Worm (Caenorhabditis elegans) whole organism, L1 larva: ENCODE data around the gene T23F11.4.

Source experiments
- C04F5.9 ChIP-seq: sonication (generic microtip); optimal IDR thresholded peaks from 2 replicates; lab custom pipeline; 2016; ENCODE audit warnings: missing genetic modification characterization, missing compliant biosample characterization
- C16A3.4 ChIP-seq: fragments of 150-350 bp; optimal IDR thresholded peaks from 2 replicates; lab custom pipeline; 2014; ENCODE audit warnings: missing biosample characterization, missing genetic modification characterization
- C34B4.2 ChIP-seq: sonication (generic microtip); optimal IDR thresholded peaks from 2 replicates; lab custom pipeline; 2017; ENCODE audit warnings: mild to moderate bottlenecking, missing genetic modification characterization, missing compliant biosample characterization
- aha-1 ChIP-seq: fragments of 150-350 bp; optimal IDR thresholded peaks from 2 replicates; lab custom pipeline; 2014; ENCODE audit warnings: missing biosample characterization, missing genetic modification characterization
- alr-1 ChIP-seq: fragments of 200-800 bp; sonication (Bioruptor generic); optimal IDR thresholded peaks from 2 replicates; lab custom pipeline; 2018; ENCODE audit warnings: borderline replicate concordance, mild to moderate bottlenecking, missing genetic modification characterization, missing compliant biosample characterization
- ama-1 ChIP-seq: fragments of 150-350 bp; optimal IDR thresholded peaks from 2 replicates; lab custom pipeline; 2014
- ceh-63 ChIP-seq: fragments of 200-800 bp; sonication (Bioruptor generic); optimal IDR thresholded peaks from 2 replicates; lab custom pipeline; 2018; ENCODE audit warnings: mild to moderate bottlenecking, missing genetic modification characterization, missing compliant biosample characterization
- dsc-1 ChIP-seq: sonication (generic microtip); optimal IDR thresholded peaks from 2 replicates; lab custom pipeline; 2016; ENCODE audit warnings: mild to moderate bottlenecking, missing genetic modification characterization, missing compliant biosample characterization
- efl-1 ChIP-seq, 4 experiments: fragments of 150-350 bp; optimal IDR thresholded peaks in 3 of 4; peaks in 1 of 4; 1 replicate in 1 of 4; 2 replicates in 3 of 4; lab custom pipeline; 2014; ENCODE audit warnings: missing biosample characterization in 2 of 4, missing genetic modification characterization in 2 of 4, missing genetic modification reagents in 2 of 4
- efl-3 ChIP-seq: fragments of 200-800 bp; sonication (Bioruptor generic); optimal IDR thresholded peaks from 2 replicates; lab custom pipeline; 2018; ENCODE audit warnings: mild to moderate bottlenecking, missing genetic modification characterization, missing compliant biosample characterization
- egl-13 ChIP-seq: sonication (generic microtip); optimal IDR thresholded peaks from 2 replicates; lab custom pipeline; 2016; ENCODE audit warnings: missing genotype, missing genetic modification reagents, missing genetic modification characterization, missing compliant biosample characterization
- elt-2 ChIP-seq: sonication (generic microtip); optimal IDR thresholded peaks from 2 replicates; lab custom pipeline; 2016; ENCODE audit warnings: missing genetic modification characterization, mild to moderate bottlenecking, inconsistent platforms, missing compliant biosample characterization, missing genetic modification reagents
- fkh-10 ChIP-seq: sonication (generic microtip); optimal IDR thresholded peaks from 2 replicates; lab custom pipeline; 2017; ENCODE audit warnings: missing biosample characterization, missing genetic modification reagents, missing genetic modification characterization
- fkh-4 ChIP-seq: sonication (generic microtip); optimal IDR thresholded peaks from 2 replicates; lab custom pipeline; 2016; ENCODE audit warnings: missing compliant biosample characterization, missing genetic modification characterization, borderline replicate concordance
- fos-1 ChIP-seq: fragments of 150-350 bp; optimal IDR thresholded peaks from 2 replicates; lab custom pipeline; 2014; ENCODE audit warnings: missing biosample characterization, missing genetic modification characterization
- grh-1 ChIP-seq: fragments of 200-800 bp; sonication (Bioruptor generic); IDR thresholded peaks from 2 replicates; pipeline ENCODE4 v1.3.6; 2022; ENCODE audit warnings: missing genetic modification reagents, missing genetic modification characterization, missing compliant biosample characterization
- hlh-17 ChIP-seq: fragments of 200-800 bp; sonication (Bioruptor generic); optimal IDR thresholded peaks from 2 replicates; lab custom pipeline; 2018; ENCODE audit warnings: missing genetic modification characterization, mild to moderate bottlenecking, missing compliant biosample characterization, moderate library complexity, borderline replicate concordance
- jun-1 ChIP-seq: fragments of 150-350 bp; optimal IDR thresholded peaks from 2 replicates; lab custom pipeline; 2014; ENCODE audit warnings: missing biosample characterization, missing genetic modification reagents, missing genetic modification characterization
- lin-13 ChIP-seq: fragments of 150-350 bp; optimal IDR thresholded peaks from 2 replicates; lab custom pipeline; 2014; ENCODE audit warnings: missing biosample characterization, missing genetic modification reagents, missing genetic modification characterization
- lin-14 ChIP-seq: fragments of 200-800 bp; sonication (Bioruptor generic); optimal IDR thresholded peaks from 2 replicates; lab custom pipeline; 2018; ENCODE audit warnings: mild to moderate bottlenecking, missing genetic modification characterization, moderate library complexity, missing compliant biosample characterization
- lin-15B ChIP-seq: fragments of 150-350 bp; sonication (generic microtip); optimal IDR thresholded peaks from 3 replicates; lab custom pipeline; 2014; ENCODE audit warnings: missing biosample characterization, missing genetic modification characterization
- lin-35 ChIP-seq, 2 experiments: fragments of 150-350 bp; optimal IDR thresholded peaks; 2 replicates each; lab custom pipeline; 2014; ENCODE audit warnings: missing biosample characterization in 2 of 2, missing genetic modification characterization in 2 of 2, missing genetic modification reagents in 2 of 2
- lin-39 ChIP-seq: fragments of 150-350 bp; optimal IDR thresholded peaks from 2 replicates; lab custom pipeline; 2014; ENCODE audit warnings: missing biosample characterization, missing genetic modification reagents, missing genetic modification characterization
- lsy-2 ChIP-seq, 2 experiments: fragments of 150-350 bp; optimal IDR thresholded peaks; 2 replicates each; lab custom pipeline; 2014; ENCODE audit warnings: missing biosample characterization in 2 of 2, missing genetic modification characterization in 2 of 2
- mef-2 ChIP-seq: fragments of 150-350 bp; optimal IDR thresholded peaks from 2 replicates; lab custom pipeline; 2014; ENCODE audit warnings: missing biosample characterization, missing genetic modification characterization
- mep-1 ChIP-seq: fragments of 150-350 bp; optimal IDR thresholded peaks from 2 replicates; lab custom pipeline; 2014; ENCODE audit warnings: missing biosample characterization, missing genetic modification characterization
- nhr-12 ChIP-seq: sonication (generic microtip); optimal IDR thresholded peaks from 2 replicates; lab custom pipeline; 2017; ENCODE audit warnings: missing biosample characterization, missing genetic modification characterization
- nhr-76 ChIP-seq: sonication (generic microtip); optimal IDR thresholded peaks from 2 replicates; lab custom pipeline; 2017; ENCODE audit warnings: missing biosample characterization, missing genetic modification characterization
- nhr-77 ChIP-seq: fragments of 150-350 bp; optimal IDR thresholded peaks from 2 replicates; lab custom pipeline; 2014; ENCODE audit warnings: missing biosample characterization, missing genetic modification characterization
- nhr-85 ChIP-seq: sonication (generic microtip); peaks from one replicate; lab custom pipeline; 2016; ENCODE audit warnings: missing genetic modification characterization, inconsistent platforms, missing compliant biosample characterization
- nhr-90 ChIP-seq: sonication (generic microtip); optimal IDR thresholded peaks from 2 replicates; lab custom pipeline; 2016; ENCODE audit warnings: mild to moderate bottlenecking, missing genetic modification characterization, missing compliant biosample characterization; ENCODE audit not compliant: poor library complexity
- pag-3 ChIP-seq: sonication (generic microtip); optimal IDR thresholded peaks from 2 replicates; lab custom pipeline; 2017; ENCODE audit warnings: missing genetic modification characterization, mild to moderate bottlenecking, missing compliant biosample characterization, antibody characterized with exemption, borderline replicate concordance; ENCODE audit not compliant: insufficient read depth
- rnt-1 ChIP-seq: sonication (generic microtip); optimal IDR thresholded peaks from 2 replicates; lab custom pipeline; 2016; ENCODE audit warnings: mild to moderate bottlenecking, missing genetic modification characterization, moderate library complexity, missing compliant biosample characterization
- sptf-1 ChIP-seq: fragments of 150-350 bp; optimal IDR thresholded peaks from 2 replicates; lab custom pipeline; 2014; ENCODE audit warnings: missing biosample characterization, missing genetic modification characterization
- tbx-2 ChIP-seq: sonication (generic microtip); optimal IDR thresholded peaks from 2 replicates; lab custom pipeline; 2016; ENCODE audit warnings: missing genetic modification characterization, missing compliant biosample characterization
- tlp-1 ChIP-seq: fragments of 150-350 bp; optimal IDR thresholded peaks from 2 replicates; lab custom pipeline; 2014; ENCODE audit warnings: missing biosample characterization, missing genetic modification characterization
- unc-130 ChIP-seq: fragments of 150-350 bp; optimal IDR thresholded peaks from 2 replicates; lab custom pipeline; 2017; ENCODE audit warnings: missing biosample characterization, missing genetic modification characterization, inconsistent platforms
- unc-30 ChIP-seq: sonication (generic microtip); optimal IDR thresholded peaks from 2 replicates; lab custom pipeline; 2017; ENCODE audit warnings: missing biosample characterization, missing genetic modification characterization
- unc-62 ChIP-seq: fragments of 150-350 bp; optimal IDR thresholded peaks from 2 replicates; lab custom pipeline; 2014; ENCODE audit warnings: missing biosample characterization, missing genetic modification reagents, missing genetic modification characterization
- vab-15 ChIP-seq: sonication (generic microtip); optimal IDR thresholded peaks from 2 replicates; lab custom pipeline; 2017; ENCODE audit warnings: missing genotype, mild to moderate bottlenecking, missing genetic modification characterization, missing compliant biosample characterization
- xbp-1 ChIP-seq: sonication (generic microtip); optimal IDR thresholded peaks from 2 replicates; lab custom pipeline; 2016; ENCODE audit warnings: missing genetic modification characterization, missing compliant biosample characterization
- ztf-11 ChIP-seq, 2 experiments: sonication (generic microtip); optimal IDR thresholded peaks; 2 replicates each; lab custom pipeline; 2016 to 2017; ENCODE audit warnings: missing genetic modification characterization in 2 of 2, missing biosample characterization in 1 of 2, missing compliant biosample characterization in 1 of 2
- ztf-4 ChIP-seq: fragments of 150-350 bp; optimal IDR thresholded peaks from 2 replicates; lab custom pipeline; 2014; ENCODE audit warnings: missing biosample characterization, missing genetic modification characterization

The T23F11.4 gene

DNA sequence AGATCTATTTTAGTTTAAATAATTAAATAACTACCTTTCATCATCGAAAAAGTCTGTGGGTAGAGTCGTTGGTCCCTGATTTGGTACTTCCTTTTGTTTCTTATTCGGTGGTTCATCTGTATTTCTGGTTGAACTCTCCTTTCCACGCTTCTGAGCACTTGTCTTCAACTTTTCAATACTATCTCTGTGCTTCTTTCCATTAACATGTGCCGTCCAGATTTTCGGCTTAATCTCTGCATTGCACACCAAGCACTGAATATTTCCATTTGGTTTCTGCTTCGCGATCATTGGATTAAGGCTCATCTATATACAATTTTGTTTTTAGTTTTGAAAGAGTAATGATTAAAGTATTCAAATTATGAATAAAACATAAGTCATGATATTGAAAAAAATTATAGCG is 34.8 kb upstream of the T23F11.4 start, which contains the start of gene sel-13:
Gene sel-13 (minus strand): TSS at position 303 of the 400 bp plus-strand sequence.
- no peak for TF ChIP-seq mep-1
- no peak for TF ChIP-seq C34B4.2 (tag; lab: Kevin White, UChicago)
- no peak for TF ChIP-seq tlp-1
- TF ChIP-seq hlh-17: no peak

DNA sequence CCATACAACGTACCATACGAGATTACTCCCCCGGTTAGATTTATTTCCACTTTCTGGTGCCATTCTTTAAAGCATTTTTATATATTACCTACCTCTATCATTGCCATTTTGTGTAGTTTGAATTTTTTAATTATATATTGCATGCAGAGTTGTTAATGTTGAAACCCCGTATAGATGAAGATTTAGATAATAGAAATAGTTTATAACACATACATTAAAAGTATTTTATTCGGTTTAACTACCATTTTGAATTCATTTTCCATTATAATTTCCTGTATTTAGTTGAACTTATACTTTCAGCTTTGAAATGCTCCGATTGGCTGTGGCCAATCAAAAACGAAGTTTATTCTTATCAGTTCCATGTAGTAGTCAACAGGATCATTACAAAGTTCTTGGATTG is 32.6 kb upstream of the T23F11.4 start, which contains the start of gene dnj-18:
Gene dnj-18 (plus strand): TSS at position 301 of the 400 bp plus-strand sequence.
- TF ChIP-seq xbp-1 (no peak), rnt-1 (tag; lab: Kevin White, UChicago) (no peak), elt-2 (tag; lab: Kevin White, UChicago) (no peak), nhr-77 (tag; lab: Kevin White, UChicago) (no peak)
- TF ChIP-seq, all 84 proteins: peak for 0

DNA sequence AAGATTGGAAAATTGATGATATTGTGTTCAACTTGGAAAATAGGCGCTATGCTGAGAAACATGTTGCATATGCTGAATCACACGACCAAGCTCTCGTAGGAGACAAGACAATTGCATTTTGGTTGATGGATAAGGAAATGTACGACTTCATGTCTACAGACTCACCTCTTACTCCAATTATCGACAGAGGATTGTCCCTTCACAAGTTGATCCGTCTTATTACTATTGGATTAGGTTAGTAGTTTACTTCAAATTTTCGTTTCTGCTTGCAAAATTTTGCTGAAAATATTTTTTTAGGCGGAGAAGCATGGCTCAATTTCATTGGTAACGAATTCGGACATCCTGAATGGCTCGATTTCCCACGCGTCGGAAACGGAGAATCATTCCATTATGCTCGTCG is 31.7 kb upstream of the T23F11.4 start:
- no peak for TF ChIP-seq tbx-2 (tag; lab: Kevin White, UChicago)
- TF ChIP-seq ztf-11 (tag; optimal IDR thresholded peaks at IDR 0.05; lab: Kevin White, UChicago): no peak
- no peak for TF ChIP-seq ceh-63 (GFP tag; lab: Kevin White, UChicago)
- no peak for TF ChIP-seq efl-1 (optimal IDR thresholded peaks at IDR 0.05; lab: Kevin White, UChicago)
- TF ChIP-seq efl-1 (GFP tag; optimal IDR thresholded peaks at IDR 0.05 in 1 of 2; lab: Kevin White, UChicago): peak in 1 of 2 experiments; percentile 34
- TF ChIP-seq unc-30 (tag; lab: Kevin White, UChicago): no peak

ce11 chrIII:4695057-4695456 is 29.9 kb upstream of the T23F11.4 start, which contains the start of gene T04A8.7:
Gene T04A8.7, plus strand, starts transcription at chrIII:4695357.
- TF ChIP-seq nhr-90 (tag; lab: Kevin White, UChicago) (no peak), fkh-10 (GFP tag; lab: Kevin White, UChicago) (no peak), C04F5.9 (tag; lab: Kevin White, UChicago) (no peak), lin-39 (tag; lab: Kevin White, UChicago) (no peak), nhr-76 (tag; lab: Kevin White, UChicago) (no peak), unc-130 (no peak), vab-15 (tag; lab: Kevin White, UChicago) (no peak), lin-15B (tag; lab: Kevin White, UChicago) (no peak), alr-1 (tag; lab: Kevin White, UChicago) (no peak), fkh-4 (tag; lab: Kevin White, UChicago) (no peak), unc-62 (no peak), ama-1 (lab: Kevin White, UChicago) (no peak), rnt-1 (tag; lab: Kevin White, UChicago) (no peak)

ce11 chrIII:4693695-4694094 is 28.5 kb upstream of the T23F11.4 start, which contains the start of gene T04A8.8:
Gene T04A8.8, plus strand, starts transcription at chrIII:4693995.
- TF ChIP-seq nhr-12 (no peak), aha-1 (no peak), lin-14 (no peak)

DNA sequence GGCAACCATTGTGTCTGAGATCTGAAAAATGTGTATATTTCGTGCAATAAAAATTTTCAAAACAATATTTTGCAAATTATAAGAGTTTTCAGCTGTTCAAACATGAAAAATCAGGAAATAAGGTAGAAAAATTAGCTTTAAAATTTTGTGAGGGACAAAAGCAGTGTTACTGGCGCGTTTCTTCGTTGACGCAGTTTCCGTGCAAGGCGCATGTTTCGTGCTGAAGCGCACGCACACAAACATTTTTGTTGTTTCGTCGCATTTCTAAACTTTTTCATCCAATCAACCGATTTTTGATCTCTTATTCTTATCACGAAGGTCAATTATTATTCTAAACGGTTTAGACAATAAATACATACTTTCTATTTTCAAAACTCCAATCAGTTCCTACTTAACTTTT is 28.1 kb upstream of the T23F11.4 start, which contains the start of gene nifk-1:
Gene nifk-1 (minus strand): TSS at position 27 of the 400 bp plus-strand sequence.
- peak; percentile 48 for TF ChIP-seq xbp-1
- TF ChIP-seq ztf-11 (tag; optimal IDR thresholded peaks at IDR 0.05; lab: Kevin White, UChicago): no peak
- peak; percentile 19 for TF ChIP-seq lin-15B (tag; lab: Kevin White, UChicago)
- no peak for TF ChIP-seq sptf-1 (tag; lab: Kevin White, UChicago)
- TF ChIP-seq jun-1 (tag; lab: Kevin White, UChicago): peak; percentile 21
- TF ChIP-seq dsc-1 (tag; lab: Kevin White, UChicago): no peak
- TF ChIP-seq pag-3 (tag; lab: Kevin White, UChicago): no peak
- TF ChIP-seq lin-13 (GFP tag; lab: Kevin White, UChicago): no peak
- no peak for TF ChIP-seq nhr-76 (tag; lab: Kevin White, UChicago)
- TF ChIP-seq grh-1 (GFP tag; lab: Robert Waterston, UW): no peak
- no peak for TF ChIP-seq egl-13 (tag; lab: Kevin White, UChicago)
- TF ChIP-seq lsy-2 (tag; optimal IDR thresholded peaks at IDR 0.05; lab: Kevin White, UChicago): peak; percentile 75 to 84
- no peak for TF ChIP-seq lin-14
- TF ChIP-seq mef-2: no peak
- peak; percentile 75 to 86 for TF ChIP-seq lin-35 (GFP tag; optimal IDR thresholded peaks at IDR 0.05; lab: Kevin White, UChicago)
- no peak for TF ChIP-seq efl-3 (GFP tag; lab: Kevin White, UChicago)
- no peak for TF ChIP-seq unc-30 (tag; lab: Kevin White, UChicago)
- peak; percentile 10 for TF ChIP-seq fos-1 (tag; lab: Kevin White, UChicago)
- no peak for TF ChIP-seq fkh-4 (tag; lab: Kevin White, UChicago)
- no peak for TF ChIP-seq ztf-4 (tag; lab: Kevin White, UChicago)
- TF ChIP-seq nhr-85 (tag; lab: Kevin White, UChicago): peak; percentile 83
- peak; percentile 80 for TF ChIP-seq C16A3.4 (tag; lab: Kevin White, UChicago)
